Worm (Caenorhabditis elegans) whole organism, early embryonic: Measurements from ENCODE around the gene T16G12.1.
"Not testable (repeated sequence)": the region's sequence is repeated elsewhere in the genome, so short reads cannot be mapped to it uniquely, and the experiment has no call there.

Experiments used
- B0310.2 ChIP-seq: sonication (generic microtip); optimal IDR thresholded peaks from 2 replicates; lab custom pipeline; 2016; ENCODE audit warnings: mild to moderate bottlenecking, missing genetic modification characterization, missing compliant biosample characterization
- F13C5.2 ChIP-seq: sonication (generic microtip); optimal IDR thresholded peaks from 2 replicates; lab custom pipeline; 2017; ENCODE audit warnings: mild to moderate bottlenecking, missing genetic modification characterization, inconsistent platforms, missing compliant biosample characterization
- aly-1 ChIP-seq: sonication (generic microtip); optimal IDR thresholded peaks from 2 replicates; lab custom pipeline; 2016; ENCODE audit warnings: missing genetic modification characterization, missing compliant biosample characterization
- ama-1 ChIP-seq: fragments of 150-350 bp; optimal IDR thresholded peaks from 2 replicates; lab custom pipeline; 2014
- ceh-13 ChIP-seq: fragments of 200-800 bp; sonication (Bioruptor generic); optimal IDR thresholded peaks from 2 replicates; lab custom pipeline; 2018; ENCODE audit warnings: mild to moderate bottlenecking, missing genetic modification characterization, missing compliant biosample characterization
- ceh-36 ChIP-seq: sonication (generic microtip); optimal IDR thresholded peaks from 2 replicates; lab custom pipeline; 2016; ENCODE audit warnings: missing genetic modification characterization, inconsistent platforms, missing compliant biosample characterization
- ets-7 ChIP-seq: sonication (generic microtip); optimal IDR thresholded peaks from 2 replicates; lab custom pipeline; 2016; ENCODE audit warnings: missing genotype, missing genetic modification characterization, missing compliant biosample characterization
- flt-1 ChIP-seq: fragments of 200-800 bp; sonication (Bioruptor generic); IDR thresholded peaks from 2 replicates; pipeline ENCODE4 v1.3.6; 2022; ENCODE audit warnings: missing genetic modification characterization, missing compliant biosample characterization
- hmbx-1 ChIP-seq: sonication (generic microtip); optimal IDR thresholded peaks from 2 replicates; lab custom pipeline; 2016; ENCODE audit warnings: mild to moderate bottlenecking, missing genetic modification characterization, missing compliant biosample characterization
- hmg-4 ChIP-seq: fragments of 200-800 bp; sonication (Bioruptor generic); optimal IDR thresholded peaks from 2 replicates; lab custom pipeline; 2018; ENCODE audit warnings: mild to moderate bottlenecking, missing genetic modification characterization, missing compliant biosample characterization
- hnd-1 ChIP-seq: sonication (generic microtip); optimal IDR thresholded peaks from 2 replicates; lab custom pipeline; 2016; ENCODE audit warnings: missing genetic modification characterization, missing compliant biosample characterization
- pes-1 ChIP-seq: fragments of 200-800 bp; sonication (Bioruptor generic); IDR thresholded peaks from 2 replicates; pipeline ENCODE4 v1.3.6; 2022; ENCODE audit warnings: missing genetic modification reagents, missing genetic modification characterization, missing compliant biosample characterization
- scrt-1 ChIP-seq: fragments of 200-800 bp; sonication (Bioruptor generic); IDR thresholded peaks from 2 replicates; pipeline ENCODE4 v1.3.6; 2022; ENCODE audit warnings: missing genetic modification characterization, missing compliant biosample characterization
- sea-1 ChIP-seq: fragments of 200-800 bp; sonication (Bioruptor generic); conservative IDR thresholded peaks from 2 replicates; pipeline ENCODE4 v1.3.6; 2022; ENCODE audit warnings: missing genetic modification characterization, missing compliant biosample characterization
- tbx-11 ChIP-seq: fragments of 200-800 bp; sonication (Bioruptor generic); IDR thresholded peaks from 2 replicates; pipeline ENCODE4 v1.3.6; 2022; ENCODE audit warnings: missing genetic modification characterization, missing compliant biosample characterization
- tbx-37 ChIP-seq: fragments of 200-800 bp; sonication (Bioruptor generic); conservative IDR thresholded peaks from 2 replicates; pipeline ENCODE4 v1.3.6; 2022; ENCODE audit warnings: missing genetic modification reagents, missing genetic modification characterization, missing compliant biosample characterization
- tra-4 ChIP-seq: sonication (generic microtip); optimal IDR thresholded peaks from 2 replicates; lab custom pipeline; 2017; ENCODE audit warnings: missing genetic modification characterization, missing compliant biosample characterization

The T16G12.1 gene

ce11 chrIII:10056033-10056432, 6.4 kb upstream of the T16G12.1 start, which contains the start of gene T16G12.10:
Gene T16G12.10 (minus strand): TSS chrIII:10056133.
- TF ChIP-seq sea-1 (no peak), flt-1 (GFP tag; lab: Robert Waterston, UW) (no peak), ama-1 (lab: Kevin White, UChicago) (no peak), ceh-36 (no peak), tra-4 (tag; lab: Kevin White, UChicago) (no peak), hmg-4 (no peak), tbx-37 (GFP tag; lab: Robert Waterston, UW) (no peak), tbx-11 (GFP tag; lab: Robert Waterston, UW) (no peak), ets-7 (tag; lab: Kevin White, UChicago) (no peak), B0310.2 (no peak), F13C5.2 (no peak), ceh-13 (no peak), aly-1 (tag; lab: Kevin White, UChicago) (no peak), hmbx-1 (tag; lab: Kevin White, UChicago) (no peak), hnd-1 (tag; lab: Kevin White, UChicago) (no peak)

ce11 chrIII:10053312-10053711, 3.7 kb upstream of the T16G12.1 start, which contains the start of gene T16G12.12:
Gene T16G12.12 (plus strand): TSS chrIII:10053612.
- TF ChIP-seq B0310.2; scrt-1 (GFP tag; lab: Robert Waterston, UW); tbx-11 (GFP tag; lab: Robert Waterston, UW): not testable (repeated sequence)

ce11 chrIII:10050321-10050720, 664 bp upstream of the T16G12.1 start, which contains the start of gene T16G12.3:
Gene T16G12.3 (plus strand): TSS chrIII:10050621.
- TF ChIP-seq pes-1 (GFP tag; lab: Robert Waterston, UW); B0310.2; tbx-37 (GFP tag; lab: Robert Waterston, UW): not testable (repeated sequence)

ce11 chrIII:10040013-10040412, 9.6 kb downstream of the T16G12.1 start, which contains the start of gene T16G12.7:
Gene T16G12.7 (minus strand): TSS chrIII:10040113.
- no peak for TF ChIP-seq pes-1 (GFP tag; lab: Robert Waterston, UW)
- TF ChIP-seq ceh-13 = no peak
- TF ChIP-seq ceh-36 = no peak
- no peak for TF ChIP-seq hnd-1 (tag; lab: Kevin White, UChicago)
- no peak for TF ChIP-seq hmg-4
- no peak for TF ChIP-seq tra-4 (tag; lab: Kevin White, UChicago)
- TF ChIP-seq ama-1 (lab: Kevin White, UChicago) = no peak
- no peak for TF ChIP-seq tbx-37 (GFP tag; lab: Robert Waterston, UW)
- no peak for TF ChIP-seq F13C5.2
- TF ChIP-seq tbx-11 (GFP tag; lab: Robert Waterston, UW) = no peak
- TF ChIP-seq ets-7 (tag; lab: Kevin White, UChicago) = no peak

- TF ChIP-seq ama-1 (lab: Kevin White, UChicago) = no peak
- TF ChIP-seq ceh-36 = no peak
- TF ChIP-seq aly-1 (tag; lab: Kevin White, UChicago) = no peak
- TF ChIP-seq sea-1 = no peak
- no peak for TF ChIP-seq flt-1 (GFP tag; lab: Robert Waterston, UW)
- TF ChIP-seq hnd-1 (tag; lab: Kevin White, UChicago) = no peak
- TF ChIP-seq F13C5.2 = no peak
- TF ChIP-seq hmbx-1 (tag; lab: Kevin White, UChicago) = no peak
- TF ChIP-seq pes-1 (GFP tag; lab: Robert Waterston, UW) = no peak
- no peak for TF ChIP-seq tra-4 (tag; lab: Kevin White, UChicago)
- TF ChIP-seq hmg-4 = no peak
- TF ChIP-seq ceh-13 = no peak
- no peak for TF ChIP-seq scrt-1 (GFP tag; lab: Robert Waterston, UW)
Observed at ce11 chrIII:10037150-10037549, 12.5 kb downstream of the T16G12.1 start, which contains the start of gene M04D8.7. Gene M04D8.7 (plus strand): TSS chrIII:10037450.

ce11 chrIII:10035783-10036182, 13.9 kb downstream of the T16G12.1 start, which contains the start of gene xbx-3:
Gene xbx-3 (plus strand): TSS chrIII:10035945.
- no peak for TF ChIP-seq pes-1 (GFP tag; lab: Robert Waterston, UW)
- TF ChIP-seq aly-1 (tag; lab: Kevin White, UChicago) = no peak
- TF ChIP-seq tra-4 (tag; lab: Kevin White, UChicago) = no peak

- TF ChIP-seq tra-4 (tag; lab: Kevin White, UChicago) (no peak), ama-1 (lab: Kevin White, UChicago) (no peak), ceh-36 (no peak), aly-1 (tag; lab: Kevin White, UChicago) (no peak), hmg-4 (no peak), F13C5.2 (no peak), scrt-1 (GFP tag; lab: Robert Waterston, UW) (no peak), ets-7 (tag; lab: Kevin White, UChicago) (no peak), flt-1 (GFP tag; lab: Robert Waterston, UW) (no peak), tbx-37 (GFP tag; lab: Robert Waterston, UW) (no peak), hmbx-1 (tag; lab: Kevin White, UChicago) (no peak), B0310.2 (no peak), tbx-11 (GFP tag; lab: Robert Waterston, UW) (no peak), sea-1 (no peak), pes-1 (GFP tag; lab: Robert Waterston, UW) (no peak), hnd-1 (tag; lab: Kevin White, UChicago) (no peak), ceh-13 (no peak)
Observed at ce11 chrIII:10033881-10034280, 15.8 kb downstream of the T16G12.1 start, which contains the start of gene M04D8.8. Gene M04D8.8 (plus strand): TSS chrIII:10034181.

- no peak for TF ChIP-seq ama-1 (lab: Kevin White, UChicago)
- no peak for TF ChIP-seq scrt-1 (GFP tag; lab: Robert Waterston, UW)
- no peak for TF ChIP-seq pes-1 (GFP tag; lab: Robert Waterston, UW)
- no peak for TF ChIP-seq hnd-1 (tag; lab: Kevin White, UChicago)
- TF ChIP-seq sea-1 = no peak
Observed at ce11 chrIII:10033213-10033612, 16.4 kb downstream of the T16G12.1 start, which contains the start of gene M04D8.5. Gene M04D8.5 (minus strand): TSS chrIII:10033313.
